Worm (Caenorhabditis elegans) whole organism, mixed stage, embryonic: ENCODE measurements around the gene ced-6.

ENCODE experiments used
- M03D4.4 ChIP-seq: sonication (generic microtip); optimal IDR thresholded peaks from 2 replicates; lab custom pipeline; 2017; ENCODE audit warnings: mild to moderate bottlenecking, missing genetic modification characterization, missing compliant biosample characterization
- bed-3 ChIP-seq: fragments of 200-800 bp; sonication (Bioruptor generic); optimal IDR thresholded peaks from 3 replicates; lab custom pipeline; 2018; ENCODE audit warnings: mild to moderate bottlenecking, missing genetic modification characterization, moderate library complexity, missing compliant biosample characterization
- blmp-1 ChIP-seq: fragments of 150-350 bp; optimal IDR thresholded peaks from 2 replicates; lab custom pipeline; 2014; ENCODE audit warnings: missing biosample characterization, missing genetic modification characterization
- ceh-83 ChIP-seq: fragments of 200-800 bp; sonication (Bioruptor generic); optimal IDR thresholded peaks from 2 replicates; lab custom pipeline; 2018; ENCODE audit warnings: mild to moderate bottlenecking, missing genetic modification characterization, missing compliant biosample characterization
- cnd-1 ChIP-seq: fragments of 200-800 bp; sonication (Bioruptor generic); optimal IDR thresholded peaks from 2 replicates; lab custom pipeline; 2018; ENCODE audit warnings: mild to moderate bottlenecking, missing genetic modification characterization, missing compliant biosample characterization
- drap-1 ChIP-seq: fragments of 200-800 bp; sonication (Bioruptor generic); optimal IDR thresholded peaks from 3 replicates; lab custom pipeline; 2018; ENCODE audit warnings: mild to moderate bottlenecking, missing genetic modification characterization, missing compliant biosample characterization
- elt-1 ChIP-seq: sonication (generic microtip); optimal IDR thresholded peaks from 2 replicates; lab custom pipeline; 2017; ENCODE audit warnings: missing genetic modification characterization, mild to moderate bottlenecking, missing compliant biosample characterization, antibody characterized with exemption, moderate library complexity, borderline replicate concordance; ENCODE audit not compliant: insufficient read depth
- flh-1 ChIP-seq: fragments of 200-800 bp; sonication (Bioruptor generic); optimal IDR thresholded peaks from 2 replicates; lab custom pipeline; 2018; ENCODE audit warnings: mild to moderate bottlenecking, missing genetic modification characterization, moderate library complexity, missing compliant biosample characterization
- ham-2 ChIP-seq: fragments of 200-800 bp; sonication (Bioruptor generic); optimal IDR thresholded peaks from 2 replicates; lab custom pipeline; 2018; ENCODE audit warnings: mild to moderate bottlenecking, missing genetic modification characterization, missing compliant biosample characterization
- hlh-1 ChIP-seq: fragments of 150-350 bp; optimal IDR thresholded peaks from 2 replicates; lab custom pipeline; 2014; ENCODE audit warnings: missing biosample characterization, missing genetic modification reagents, missing genetic modification characterization
- lin-13 ChIP-seq: fragments of 150-350 bp; optimal IDR thresholded peaks from 2 replicates; lab custom pipeline; 2014; ENCODE audit warnings: missing biosample characterization, missing genetic modification characterization
- lin-32 ChIP-seq: fragments of 200-800 bp; sonication (Bioruptor generic); optimal IDR thresholded peaks from 2 replicates; lab custom pipeline; 2018; ENCODE audit warnings: mild to moderate bottlenecking, missing genetic modification characterization, missing compliant biosample characterization
- lsy-2 ChIP-seq: fragments of 150-350 bp; optimal IDR thresholded peaks from 2 replicates; lab custom pipeline; 2014; ENCODE audit warnings: missing biosample characterization, missing genetic modification characterization
- mep-1 ChIP-seq: fragments of 150-350 bp; optimal IDR thresholded peaks from 2 replicates; lab custom pipeline; 2017; ENCODE audit warnings: missing biosample characterization, missing genetic modification reagents, missing genetic modification characterization, inconsistent platforms
- mls-2 ChIP-seq: sonication (generic microtip); optimal IDR thresholded peaks from 2 replicates; lab custom pipeline; 2016; ENCODE audit warnings: mild to moderate bottlenecking, missing genetic modification characterization, moderate library complexity, missing compliant biosample characterization
- nhr-12 ChIP-seq: fragments of 150-350 bp; optimal IDR thresholded peaks from 2 replicates; lab custom pipeline; 2014; ENCODE audit warnings: missing biosample characterization, missing genetic modification characterization
- nhr-2 ChIP-seq: fragments of 150-350 bp; optimal IDR thresholded peaks from 2 replicates; lab custom pipeline; 2014; ENCODE audit warnings: missing biosample characterization, missing genetic modification characterization
- nhr-237 ChIP-seq: fragments of 150-350 bp; optimal IDR thresholded peaks from 2 replicates; lab custom pipeline; 2014; ENCODE audit warnings: missing biosample characterization, missing genetic modification characterization
- nhr-28 ChIP-seq: fragments of 150-350 bp; optimal IDR thresholded peaks from 2 replicates; lab custom pipeline; 2014; ENCODE audit warnings: missing biosample characterization, missing genetic modification characterization
- sem-2 ChIP-seq: fragments of 200-800 bp; sonication (Bioruptor generic); optimal IDR thresholded peaks from 2 replicates; lab custom pipeline; 2018; ENCODE audit warnings: mild to moderate bottlenecking, missing genetic modification characterization, missing compliant biosample characterization
- snpc-4 ChIP-seq: fragments of 150-350 bp; optimal IDR thresholded peaks from 2 replicates; lab custom pipeline; 2014; ENCODE audit warnings: missing biosample characterization, missing genetic modification characterization
- sptf-1 ChIP-seq: sonication (generic microtip); optimal IDR thresholded peaks from 2 replicates; lab custom pipeline; 2017; ENCODE audit warnings: mild to moderate bottlenecking, missing genetic modification characterization, moderate library complexity, missing compliant biosample characterization
- tbx-8 ChIP-seq: fragments of 200-800 bp; sonication (Bioruptor generic); optimal IDR thresholded peaks from 2 replicates; lab custom pipeline; 2018; ENCODE audit warnings: mild to moderate bottlenecking, missing genetic modification characterization, moderate library complexity, missing compliant biosample characterization
- unc-120 ChIP-seq: sonication (generic microtip); optimal IDR thresholded peaks from 2 replicates; lab custom pipeline; 2017; ENCODE audit warnings: missing genetic modification characterization, missing compliant biosample characterization; ENCODE audit not compliant: poor library complexity, severe bottlenecking
- unc-62 ChIP-seq: fragments of 150-350 bp; optimal IDR thresholded peaks from 2 replicates; lab custom pipeline; 2014; ENCODE audit warnings: missing biosample characterization, missing genetic modification reagents, missing genetic modification characterization
- zip-8 ChIP-seq: fragments of 150-350 bp; optimal IDR thresholded peaks from 2 replicates; lab custom pipeline; 2014; ENCODE audit warnings: missing biosample characterization, missing genetic modification characterization
- ztf-11 ChIP-seq: fragments of 150-350 bp; optimal IDR thresholded peaks from 2 replicates; lab custom pipeline; 2014; ENCODE audit warnings: missing biosample characterization, missing genetic modification characterization

The ced-6 gene

ce11 chrIII:5557246-5557819 lies 38.2 kb upstream of the ced-6 start, which contains the start of gene rpc-2:
rpc-2 (plus strand) TSS chrIII:5557365.
- TF ChIP-seq mls-2 (no peak), ceh-83 (GFP tag; lab: Kevin White, UChicago) (no peak), nhr-28 (tag; lab: Kevin White, UChicago) (no peak), cnd-1 (tag; lab: Kevin White, UChicago) (no peak), blmp-1 (tag; lab: Kevin White, UChicago) (no peak)

- no peak for TF ChIP-seq elt-1 (tag; lab: Kevin White, UChicago)
- TF ChIP-seq nhr-237 = peak; percentile 37
- TF ChIP-seq cnd-1 (tag; lab: Kevin White, UChicago) = no peak
- peak; percentile 62 for TF ChIP-seq unc-62
- TF ChIP-seq ham-2 = no peak
- peak; percentile 78 for TF ChIP-seq hlh-1 (tag; lab: Kevin White, UChicago)
- TF ChIP-seq snpc-4 (tag; lab: Kevin White, UChicago) = no peak
- TF ChIP-seq unc-120 (tag; lab: Kevin White, UChicago) = peak; percentile 96
- no peak for TF ChIP-seq sptf-1 (tag; lab: Kevin White, UChicago)
These were observed 31.9 kb upstream of the ced-6 start for ce11 chrIII:5563680-5564079.

- TF ChIP-seq lin-32 = no peak
- no peak for TF ChIP-seq bed-3 (GFP tag; lab: Kevin White, UChicago)
- no peak for TF ChIP-seq zip-8
- no peak for TF ChIP-seq lin-13 (tag; lab: Kevin White, UChicago)
- no peak for TF ChIP-seq drap-1 (GFP tag; lab: Kevin White, UChicago)
- TF ChIP-seq unc-120 (tag; lab: Kevin White, UChicago) = no peak
These were observed 31.2 kb upstream of the ced-6 start for ce11 chrIII:5564325-5564724.

DNA sequence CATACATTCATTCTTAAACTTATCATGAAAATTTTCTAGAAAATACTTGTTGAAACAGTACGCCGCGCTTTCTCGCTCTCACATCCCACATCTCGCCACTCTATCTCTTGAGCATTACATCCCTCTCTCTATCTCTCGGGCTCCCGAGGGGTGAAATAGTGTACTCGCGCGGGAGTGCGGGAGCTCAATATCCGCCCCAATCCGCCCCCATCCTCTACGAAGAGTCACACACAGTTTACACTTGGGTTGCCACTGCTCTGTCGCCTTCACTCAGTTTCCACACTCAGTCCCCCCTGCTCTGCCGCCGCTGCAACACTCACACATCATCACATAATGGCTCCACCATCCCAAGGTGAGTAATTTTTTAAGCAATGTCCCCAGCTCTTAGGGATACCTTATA lies 30.8 kb upstream of the ced-6 start, which contains the start of gene mlc-3:
mlc-3 (plus strand) TSS at position 227 of the 400 bp plus-strand sequence.
- peak; percentile 21 for TF ChIP-seq unc-62
- peak; percentile 42 for TF ChIP-seq M03D4.4 (tag; lab: Kevin White, UChicago)
- no peak for TF ChIP-seq drap-1 (GFP tag; lab: Kevin White, UChicago)
- TF ChIP-seq hlh-1 (tag; lab: Kevin White, UChicago) = peak; percentile 51
- TF ChIP-seq unc-120 (tag; lab: Kevin White, UChicago) = peak; percentile 48

- peak; percentile 47 for TF ChIP-seq unc-120 (tag; lab: Kevin White, UChicago)
- TF ChIP-seq nhr-12 (tag; lab: Kevin White, UChicago) = no peak
These were observed 29.9 kb upstream of the ced-6 start for ce11 chrIII:5565699-5566098.

DNA sequence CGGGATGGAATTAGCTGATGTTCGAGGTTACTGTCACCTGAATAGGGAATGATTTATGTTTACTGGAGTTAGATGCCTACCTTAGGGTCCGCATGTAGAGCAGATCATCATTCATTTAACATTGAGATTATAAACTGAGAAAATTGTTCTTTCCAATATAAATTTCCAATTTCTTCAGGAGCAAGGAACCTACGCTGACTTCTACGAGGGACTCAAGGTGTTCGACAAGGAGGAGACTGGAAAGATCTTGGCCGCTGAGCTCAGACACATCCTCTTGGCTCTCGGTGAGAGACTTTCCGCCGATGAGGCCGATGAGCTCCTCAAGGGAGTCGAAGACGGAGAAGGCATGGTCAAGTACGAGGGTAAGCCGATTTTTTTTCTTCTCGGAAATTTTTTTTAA lies 29.1 kb upstream of the ced-6 start:
- no peak for TF ChIP-seq elt-1 (tag; lab: Kevin White, UChicago)
- no peak for TF ChIP-seq nhr-237
- TF ChIP-seq drap-1 (GFP tag; lab: Kevin White, UChicago) = no peak
- no peak for TF ChIP-seq tbx-8 (GFP tag; lab: Kevin White, UChicago)
- TF ChIP-seq ztf-11 (tag; lab: Kevin White, UChicago) = no peak
- TF ChIP-seq sem-2 (GFP tag; lab: Kevin White, UChicago) = no peak
- no peak for TF ChIP-seq M03D4.4 (tag; lab: Kevin White, UChicago)
- no peak for TF ChIP-seq nhr-2
- TF ChIP-seq ham-2 = no peak
- no peak for TF ChIP-seq flh-1 (GFP tag; lab: Kevin White, UChicago)
- no peak for TF ChIP-seq lsy-2 (tag; lab: Kevin White, UChicago)
- no peak for TF ChIP-seq ceh-83 (GFP tag; lab: Kevin White, UChicago)
- no peak for TF ChIP-seq bed-3 (GFP tag; lab: Kevin White, UChicago)
- no peak for TF ChIP-seq nhr-28 (tag; lab: Kevin White, UChicago)
- no peak for TF ChIP-seq lin-32
- no peak for TF ChIP-seq mls-2
- TF ChIP-seq mep-1 (tag; lab: Kevin White, UChicago) = no peak
- no peak for TF ChIP-seq cnd-1 (tag; lab: Kevin White, UChicago)
- no peak for TF ChIP-seq hlh-1 (tag; lab: Kevin White, UChicago)
- TF ChIP-seq, all 35 proteins: peak for 0
